Worm (Caenorhabditis elegans) whole organism, early embryonic: Measurements from ENCODE around the gene unc-52.

Experiments
- ama-1 ChIP-seq: fragments of 150-350 bp; optimal IDR thresholded peaks from 2 replicates; lab custom pipeline; 2014
- flt-1 ChIP-seq: fragments of 200-800 bp; sonication (Bioruptor generic); IDR thresholded peaks from 2 replicates; pipeline ENCODE4 v1.3.6; 2022; ENCODE audit warnings: missing genetic modification characterization, missing compliant biosample characterization

ce11 chrII:14636737-14637136 is 47.5 kb downstream of the unc-52 start, which contains the start of gene sre-13:
- no peak for TF ChIP-seq ama-1 (lab: Kevin White, UChicago)
- no peak for TF ChIP-seq flt-1 (GFP tag; lab: Robert Waterston, UW)
